Fruit fly (Drosophila melanogaster): ENCODE results near the gene CG13678.

The CG13678 gene

DNA sequence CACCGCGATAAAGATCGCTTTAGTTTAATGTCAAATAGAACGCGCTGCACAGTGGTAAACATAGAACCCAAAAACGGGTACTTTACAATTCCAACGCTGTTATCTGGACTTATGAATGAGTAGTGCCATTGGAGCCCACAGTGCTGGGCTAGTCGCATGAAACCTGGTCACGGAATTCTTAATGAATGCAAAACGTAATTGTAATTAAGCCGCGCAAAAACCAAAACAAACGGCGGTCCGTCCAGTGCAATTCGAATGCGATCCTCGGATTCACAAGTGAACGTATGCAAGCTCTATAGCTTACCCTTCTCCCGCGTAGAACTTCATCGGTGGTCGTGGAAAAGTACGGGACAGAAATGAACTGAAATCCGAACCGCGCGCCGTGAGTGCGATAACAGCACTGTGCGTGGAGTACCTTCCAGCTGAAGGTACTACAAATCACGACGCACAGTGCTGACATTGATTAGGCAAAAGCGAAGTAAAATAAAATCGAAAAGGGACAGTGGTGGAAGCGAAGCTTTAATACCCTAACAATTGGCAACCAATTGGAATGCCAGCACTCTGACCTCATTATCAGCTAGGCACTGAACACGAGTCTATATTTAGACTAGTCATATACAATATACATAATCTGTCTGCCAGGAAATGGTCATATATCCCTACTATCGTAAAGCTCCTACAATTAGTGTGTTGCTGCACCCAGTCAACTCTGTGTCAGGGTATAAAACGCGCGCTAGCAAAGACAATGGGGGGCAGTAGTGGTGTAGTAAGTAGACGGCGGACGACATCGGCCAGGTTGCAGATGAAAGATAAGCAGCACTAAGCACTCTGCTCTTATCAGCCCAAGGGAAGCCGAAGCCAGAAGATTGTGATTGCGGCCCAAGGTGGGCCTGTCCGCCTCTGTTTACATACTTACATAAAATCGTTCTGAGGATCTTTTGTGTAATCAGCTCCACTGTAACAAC is 36.4 kb upstream of the CG13678 start (continued):
- peak; percentile 80 for TF ChIP-seq exex (tag; optimal IDR thresholded peaks at IDR 0.05)
- TF ChIP-seq CG32532 (GFP tag; IDR thresholded peaks at IDR 0.05) = peak; percentile 64; the same call in 1 of the 2 replicates
- peak; percentile 67 for TF ChIP-seq Atf6 (GFP tag; IDR thresholded peaks at IDR 0.05)
- no peak for TF ChIP-seq hkb (optimal IDR thresholded peaks at IDR 0.05)
- peak; percentile 63 for TF ChIP-seq hkb (GFP tag; IDR thresholded peaks at IDR 0.05)
- peak; percentile 100 for TF ChIP-seq sug (tag; optimal IDR thresholded peaks at IDR 0.05)
- peak; percentile 42; the same call in 1 of the 2 replicates for TF ChIP-seq CG14667 (GFP tag; IDR thresholded peaks at IDR 0.05)
- no peak for TF ChIP-seq CG16815 (GFP tag; optimal IDR thresholded peaks at IDR 0.05)
- TF ChIP-seq chif (GFP tag; optimal IDR thresholded peaks at IDR 0.05) = peak in 1 of 2 experiments; percentile 49
- TF ChIP-seq crc (GFP tag; optimal IDR thresholded peaks at IDR 0.05) = no peak
- peak; percentile 65 for TF ChIP-seq shn (GFP tag; optimal IDR thresholded peaks at IDR 0.05)
- TF ChIP-seq CG5245 (GFP tag; optimal IDR thresholded peaks at IDR 0.05) = no peak
- TF ChIP-seq CG18599 (GFP tag; optimal IDR thresholded peaks at IDR 0.05) = peak; percentile 80
- TF ChIP-seq CG10321 (GFP tag; IDR thresholded peaks at IDR 0.05) = no peak
- peak; percentile 58 for TF ChIP-seq Dip3 (GFP tag; optimal IDR thresholded peaks at IDR 0.05)
- peak; percentile 71; the same call in 1 of the 2 replicates for TF ChIP-seq GATAe (GFP tag; conservative IDR thresholded peaks at IDR 0.05)
- no peak for TF ChIP-seq CG10147 (GFP tag; optimal IDR thresholded peaks at IDR 0.05)
- peak; percentile 58 for TF ChIP-seq CG15269 (tag; optimal IDR thresholded peaks at IDR 0.05)
- TF ChIP-seq MTF-1 (GFP tag; optimal IDR thresholded peaks at IDR 0.05; ENCODE audit: borderline replicate concordance) = no peak
- no peak for TF ChIP-seq twi (tag; optimal IDR thresholded peaks at IDR 0.05)
- no peak for TF ChIP-seq ro (GFP tag; IDR thresholded peaks at IDR 0.05)
- TF ChIP-seq CG4360 (GFP tag; IDR thresholded peaks at IDR 0.05) = no peak
- TF ChIP-seq Pdp1 (GFP tag; optimal IDR thresholded peaks at IDR 0.05) = peak; percentile 60 to 97
- TF ChIP-seq CG10267 (tag; optimal IDR thresholded peaks at IDR 0.05) = peak; percentile 9
- no peak for TF ChIP-seq tna (GFP tag; IDR thresholded peaks at IDR 0.05; ENCODE audit: partially characterized antibody)
- TF ChIP-seq ken (GFP tag; IDR thresholded peaks at IDR 0.05) = no peak
- TF ChIP-seq CG31388 (GFP tag; optimal IDR thresholded peaks at IDR 0.05) = no peak
- TF ChIP-seq CG7839 (tag; optimal IDR thresholded peaks at IDR 0.05) = peak; percentile 58
- no peak for TF ChIP-seq CG15479 (GFP tag; optimal IDR thresholded peaks at IDR 0.05)
- peak; percentile 62 for TF ChIP-seq CG9932 (GFP tag; IDR thresholded peaks at IDR 0.05)
- no peak for TF ChIP-seq CG4854 (GFP tag; optimal IDR thresholded peaks at IDR 0.05)
- peak; percentile 56; the same call in 1 of the 3 replicates for TF ChIP-seq Optix (GFP tag; IDR thresholded peaks at IDR 0.05)
- no peak for TF ChIP-seq salm (tag; optimal IDR thresholded peaks at IDR 0.05)
- TF ChIP-seq CG8388 (GFP tag; optimal IDR thresholded peaks at IDR 0.05) = no peak
- TF ChIP-seq Mad (GFP tag; optimal IDR thresholded peaks at IDR 0.05) = peak; percentile 41
- no peak for TF ChIP-seq prd (optimal IDR thresholded peaks at IDR 0.05)
- TF ChIP-seq prd (GFP tag; IDR thresholded peaks at IDR 0.05) = peak; percentile 60
- peak; percentile 42; the same call in 1 of the 2 replicates for TF ChIP-seq CG4730 (GFP tag; IDR thresholded peaks at IDR 0.05)
- peak; percentile 42 for TF ChIP-seq CG10979 (tag; optimal IDR thresholded peaks at IDR 0.05)
- TF ChIP-seq CG16863 (GFP tag; optimal IDR thresholded peaks at IDR 0.05) = peak; percentile 63
- TF ChIP-seq CG13287 (GFP tag; IDR thresholded peaks at IDR 0.05; ENCODE audit: partially characterized antibody) = no peak
- TF ChIP-seq Doc3 (GFP tag; IDR thresholded peaks at IDR 0.05; ENCODE audit: partially characterized antibody) = no peak
- TF ChIP-seq CG8944 (GFP tag; optimal IDR thresholded peaks at IDR 0.05) = peak; percentile 49
- TF ChIP-seq z (GFP tag; IDR thresholded peaks at IDR 0.05) = no peak
- no peak for TF ChIP-seq dan (GFP tag; IDR thresholded peaks at IDR 0.05)
- TF ChIP-seq hb (GFP tag; IDR thresholded peaks at IDR 0.05; ENCODE audit: partially characterized antibody) = no peak
- TF ChIP-seq NK7.1 (GFP tag; optimal IDR thresholded peaks at IDR 0.05) = no peak
- TF ChIP-seq sr (GFP tag; IDR thresholded peaks at IDR 0.05) = no peak
- TF ChIP-seq h (optimal IDR thresholded peaks at IDR 0.05) = no peak

Measured in whole organism, embryonic.